Fruit fly (Drosophila melanogaster) whole organism, pupa: ENCODE results near the gene Iyd.

Source experiments
- CG10348 ChIP-seq: fragments of 200-800 bp; sonication (Bioruptor generic); IDR thresholded peaks from 2 replicates; pipeline ENCODE4 v1.3.6; 2022; ENCODE audit warnings: missing biosample characterization, missing genetic modification characterization
- CG12605 ChIP-seq: fragments of 200-800 bp; sonication (Bioruptor generic); IDR thresholded peaks from 2 replicates; pipeline ENCODE4 v1.3.6; 2022; ENCODE audit warnings: missing biosample characterization, missing genetic modification characterization
- CG13204 ChIP-seq: fragments of 200-800 bp; sonication (Bioruptor generic); optimal IDR thresholded peaks from 2 replicates; lab custom pipeline; 2018; ENCODE audit warnings: missing biosample characterization, mild to moderate bottlenecking, missing genetic modification characterization, moderate library complexity
- CG14655 ChIP-seq: fragments of 200-800 bp; sonication (Bioruptor generic); optimal IDR thresholded peaks from 3 replicates; lab custom pipeline; 2017; ENCODE audit warnings: mild to moderate bottlenecking, missing biosample characterization, missing genetic modification reagents, missing genetic modification characterization
- CG15710 ChIP-seq: fragments of 200-800 bp; sonication (Bioruptor generic); optimal IDR thresholded peaks from 2 replicates; lab custom pipeline; 2018; ENCODE audit warnings: missing biosample characterization, mild to moderate bottlenecking, missing genetic modification characterization, moderate library complexity
- CG17806 ChIP-seq: fragments of 200-800 bp; sonication (Bioruptor generic); optimal IDR thresholded peaks from 2 replicates; lab custom pipeline; 2018; ENCODE audit warnings: missing biosample characterization, mild to moderate bottlenecking, missing genetic modification characterization, moderate library complexity
- CG32121 ChIP-seq: fragments of 200-800 bp; sonication (Bioruptor generic); IDR thresholded peaks from 2 replicates; pipeline ENCODE4 v1.3.6; 2022; ENCODE audit warnings: missing biosample characterization, missing genetic modification characterization
- CG34367 ChIP-seq: fragments of 200-800 bp; sonication (Bioruptor generic); optimal IDR thresholded peaks from 2 replicates; lab custom pipeline; 2018; ENCODE audit warnings: missing biosample characterization, mild to moderate bottlenecking, missing genetic modification characterization
- CG4496 ChIP-seq: fragments of 200-800 bp; sonication (Bioruptor generic); IDR thresholded peaks from 3 replicates; pipeline ENCODE4 v1.3.6; 2022; ENCODE audit warnings: missing biosample characterization, missing genetic modification characterization
- CG8159 ChIP-seq: fragments of 200-800 bp; sonication (Bioruptor generic); optimal IDR thresholded peaks from 3 replicates; lab custom pipeline; 2018; ENCODE audit warnings: missing biosample characterization, mild to moderate bottlenecking, missing genetic modification characterization, moderate library complexity
- CG8301 ChIP-seq: fragments of 200-800 bp; sonication (Bioruptor generic); optimal IDR thresholded peaks from 2 replicates; lab custom pipeline; 2018; ENCODE audit warnings: missing biosample characterization, mild to moderate bottlenecking, missing genetic modification characterization
- CG9948 ChIP-seq: fragments of 200-800 bp; sonication (Bioruptor generic); optimal IDR thresholded peaks from 2 replicates; lab custom pipeline; 2018; ENCODE audit warnings: missing biosample characterization, mild to moderate bottlenecking, missing genetic modification characterization, moderate library complexity
- D1 ChIP-seq: fragments of 200-800 bp; sonication (Bioruptor generic); optimal IDR thresholded peaks from 2 replicates; lab custom pipeline; 2018; ENCODE audit warnings: missing biosample characterization, mild to moderate bottlenecking, missing genetic modification characterization, moderate library complexity
- EcR ChIP-seq: fragments of 200-800 bp; sonication (Bioruptor generic); optimal IDR thresholded peaks from 3 replicates; lab custom pipeline; 2019; ENCODE audit warnings: missing biosample characterization, missing genetic modification characterization, mild to moderate bottlenecking, moderate library complexity, missing genetic modification reagents
- Ets98B ChIP-seq: fragments of 200-800 bp; sonication (Bioruptor generic); IDR thresholded peaks from 2 replicates; pipeline ENCODE4 v1.3.6; 2022; ENCODE audit warnings: missing biosample characterization, missing genetic modification characterization
- Pif1A ChIP-seq: fragments of 200-800 bp; sonication (Bioruptor generic); optimal IDR thresholded peaks from 3 replicates; lab custom pipeline; 2016; ENCODE audit warnings: missing biosample characterization, missing genetic modification characterization
- Pif1B ChIP-seq: fragments of 200-800 bp; sonication (Bioruptor generic); optimal IDR thresholded peaks from 3 replicates; lab custom pipeline; 2016; ENCODE audit warnings: missing biosample characterization, missing genetic modification characterization
- Snoo ChIP-seq: fragments of 200-800 bp; sonication (Bioruptor generic); optimal IDR thresholded peaks from 3 replicates; lab custom pipeline; 2017; ENCODE audit warnings: missing biosample characterization, mild to moderate bottlenecking, missing genetic modification characterization, inconsistent platforms
- fd96Ca ChIP-seq: fragments of 200-800 bp; sonication (Bioruptor generic); IDR thresholded peaks from 3 replicates; pipeline ENCODE4 v1.3.6; 2022; ENCODE audit warnings: missing biosample characterization, missing genetic modification characterization
- gl ChIP-seq: fragments of 200-800 bp; sonication (Bioruptor generic); optimal IDR thresholded peaks from 2 replicates; lab custom pipeline; 2018; ENCODE audit warnings: missing biosample characterization, mild to moderate bottlenecking, missing genetic modification characterization
- rn ChIP-seq: fragments of 200-800 bp; sonication (Bioruptor generic); IDR thresholded peaks from 2 replicates; pipeline ENCODE4 v1.3.6; 2022; ENCODE audit warnings: missing biosample characterization, missing genetic modification characterization

Gene Iyd

dm6 chr3L:11103773-11104172, 7.7 kb upstream of the Iyd start, which contains the start of gene CG32071:
Gene CG32071, minus strand, starts transcription at chr3L:11103873.
- TF ChIP-seq CG9948 (tag; lab: Kevin White, UChicago) (no peak), Pif1B (GFP tag; lab: Kevin White, UChicago) (no peak)

dm6 chr3L:11102930-11103329, 6.9 kb upstream of the Iyd start, which contains the start of gene Elo68alpha:
Gene Elo68alpha, minus strand, starts transcription at chr3L:11103030.
- TF ChIP-seq CG34367 (no peak), CG17806 (tag; lab: Kevin White, UChicago) (no peak), CG10348 (GFP tag; lab: Robert Waterston, UW) (no peak), EcR (GFP tag; lab: Kevin White, UChicago) (no peak), gl (no peak), CG12605 (GFP tag; lab: Robert Waterston, UW) (no peak), D1 (tag; lab: Kevin White, UChicago) (no peak), Snoo (no peak), CG8301 (no peak)
- TF ChIP-seq, all 21 proteins: peak for 0

DNA sequence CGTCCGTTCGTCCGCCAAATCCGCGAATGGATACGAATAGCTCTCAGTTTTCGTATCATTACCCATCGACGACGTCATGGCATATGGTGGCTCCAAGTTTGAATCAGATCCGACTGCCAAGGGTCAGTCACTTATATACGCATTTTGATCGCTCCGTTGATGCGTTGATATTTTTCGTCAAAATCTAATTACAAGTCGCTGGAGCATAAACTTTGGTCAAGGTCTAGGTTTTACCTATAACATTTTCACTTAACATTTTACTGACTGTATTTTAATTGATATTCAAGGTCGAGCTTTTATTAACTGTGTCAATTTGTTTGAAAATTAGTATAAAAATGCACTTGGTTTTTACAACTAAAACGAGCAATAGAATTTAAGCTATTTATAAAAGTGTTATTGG, 5.6 kb upstream of the Iyd start, which contains the start of gene Elo68beta:
TSS of gene Elo68beta (minus strand) at position 101 of the 400 bp plus-strand sequence.
- TF ChIP-seq Pif1B (GFP tag; lab: Kevin White, UChicago) (no peak), rn (GFP tag; lab: Robert Waterston, UW) (no peak), CG15710 (tag; lab: Kevin White, UChicago) (no peak), CG4496 (GFP tag; lab: Robert Waterston, UW) (no peak), gl (no peak), CG13204 (no peak), CG8301 (no peak), CG34367 (no peak), Snoo (no peak), CG10348 (GFP tag; lab: Robert Waterston, UW) (no peak), Ets98B (GFP tag; lab: Robert Waterston, UW) (no peak), D1 (tag; lab: Kevin White, UChicago) (no peak), fd96Ca (GFP tag; lab: Robert Waterston, UW) (no peak), CG9948 (tag; lab: Kevin White, UChicago) (no peak), Pif1A (GFP tag; lab: Kevin White, UChicago) (no peak), CG8159 (tag; lab: Kevin White, UChicago) (no peak), CG17806 (tag; lab: Kevin White, UChicago) (no peak), EcR (GFP tag; lab: Kevin White, UChicago) (no peak), CG32121 (no peak), CG12605 (GFP tag; lab: Robert Waterston, UW) (no peak)

DNA sequence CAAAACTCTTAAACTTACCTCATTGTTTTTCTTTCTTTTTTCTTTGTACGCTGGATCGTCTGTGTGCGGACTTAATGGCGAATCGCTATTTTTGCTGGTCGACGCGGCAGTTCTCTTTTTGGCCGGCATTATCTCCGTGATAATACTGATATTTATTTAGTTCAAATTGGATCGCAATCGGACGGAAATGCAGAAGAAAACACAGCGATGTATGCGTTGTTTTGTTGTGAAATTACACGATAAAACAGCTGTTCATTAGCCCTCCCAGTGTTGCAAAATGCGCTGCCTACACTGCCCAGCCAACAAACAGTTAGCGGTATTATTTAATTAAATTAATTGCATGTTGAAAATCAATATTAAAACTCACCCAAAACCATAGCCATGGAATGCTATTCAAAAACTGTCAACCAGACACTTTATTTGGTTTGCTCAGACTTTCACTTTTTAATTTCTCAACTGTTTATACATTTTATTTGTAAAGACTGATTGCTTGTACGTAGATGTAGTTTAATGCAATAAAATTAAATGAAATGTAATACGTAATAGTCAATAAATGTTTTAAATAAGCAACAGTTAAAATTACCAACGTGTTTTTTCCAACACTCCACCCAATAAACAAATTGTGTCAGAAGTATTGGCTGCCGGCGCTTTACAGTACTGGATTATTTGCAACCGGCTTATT, 2.1 kb upstream of the Iyd start, which contains the start of the genes Irbp18 and APP-BP1:
TSS of gene Irbp18 (minus strand) at position 205 of the 682 bp plus-strand sequence.
TSS of gene APP-BP1 (plus strand) at position 431 of the 682 bp plus-strand sequence.
- TF ChIP-seq Snoo (peak; percentile 93), CG10348 (GFP tag; lab: Robert Waterston, UW) (peak; percentile 72), fd96Ca (GFP tag; lab: Robert Waterston, UW) (peak; percentile 91), gl (peak; percentile 80), CG8301 (peak; percentile 93), CG15710 (tag; lab: Kevin White, UChicago) (peak; percentile 90), CG32121 (peak; percentile 89), CG17806 (tag; lab: Kevin White, UChicago) (peak; percentile 89), CG12605 (GFP tag; lab: Robert Waterston, UW) (peak; percentile 76), Pif1B (GFP tag; lab: Kevin White, UChicago) (peak; percentile 94), CG34367 (peak; percentile 91), EcR (GFP tag; lab: Kevin White, UChicago) (no peak), CG4496 (GFP tag; lab: Robert Waterston, UW) (peak; percentile 93), Ets98B (GFP tag; lab: Robert Waterston, UW) (peak; percentile 89), CG8159 (tag; lab: Kevin White, UChicago) (peak; percentile 91), Pif1A (GFP tag; lab: Kevin White, UChicago) (peak; percentile 96), D1 (tag; lab: Kevin White, UChicago) (peak; percentile 89), CG13204 (no peak), CG14655 (GFP tag; lab: Kevin White, UChicago) (peak; percentile 94), rn (GFP tag; lab: Robert Waterston, UW) (peak; percentile 77), CG9948 (tag; lab: Kevin White, UChicago) (peak; percentile 91)

- TF ChIP-seq CG4496 (GFP tag; lab: Robert Waterston, UW) (no peak), D1 (tag; lab: Kevin White, UChicago) (no peak), fd96Ca (GFP tag; lab: Robert Waterston, UW) (no peak), CG14655 (GFP tag; lab: Kevin White, UChicago) (no peak), EcR (GFP tag; lab: Kevin White, UChicago) (peak; percentile 56)
- TF ChIP-seq, all 21 proteins: peak for 1
Observed at dm6 chr3L:11094279-11094678, 1.8 kb downstream of the Iyd start.

DNA sequence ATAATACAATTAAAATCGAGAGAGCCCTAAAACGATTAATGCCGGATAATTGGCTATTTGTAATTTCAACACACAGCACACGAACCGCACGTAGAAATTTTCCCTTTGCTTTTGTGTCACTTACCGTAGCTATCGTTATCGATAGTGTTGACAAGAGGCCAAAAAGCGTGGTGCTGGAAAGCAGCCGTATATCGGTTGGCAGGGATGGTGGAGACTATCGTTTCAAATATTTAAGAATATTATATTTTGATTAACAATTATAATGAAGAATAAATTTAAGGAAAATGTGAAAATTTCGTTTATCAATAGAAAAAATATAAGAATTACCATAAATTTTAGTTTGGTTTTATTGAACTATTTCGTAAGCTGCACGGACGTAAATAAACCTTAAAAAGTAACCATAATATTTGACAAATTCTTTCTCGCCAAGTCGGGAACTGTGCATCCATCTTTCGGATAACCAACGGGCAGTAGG, 3.0 kb downstream of the Iyd start, which contains the start of gene JIL-1:
TSS of gene JIL-1 (minus strand) at position 148 of the 475 bp plus-strand sequence.
- TF ChIP-seq Pif1B (GFP tag; lab: Kevin White, UChicago) (peak; percentile 44), rn (GFP tag; lab: Robert Waterston, UW) (0 out of 2 replicates have a peak, but pooled peaks have one; percentile 10), fd96Ca (GFP tag; lab: Robert Waterston, UW) (peak; percentile 69), CG32121 (peak; percentile 38; the same call in 1 of the 2 replicates), CG13204 (no peak), Pif1A (GFP tag; lab: Kevin White, UChicago) (peak; percentile 44), CG8301 (peak; percentile 5), CG4496 (GFP tag; lab: Robert Waterston, UW) (peak; percentile 50; the same call in 2 of the 3 replicates), gl (no peak), CG8159 (tag; lab: Kevin White, UChicago) (peak; percentile 41), CG17806 (tag; lab: Kevin White, UChicago) (peak; percentile 14), CG34367 (no peak), Snoo (peak; percentile 20), CG10348 (GFP tag; lab: Robert Waterston, UW) (no peak), CG12605 (GFP tag; lab: Robert Waterston, UW) (no peak), CG15710 (tag; lab: Kevin White, UChicago) (peak; percentile 42), Ets98B (GFP tag; lab: Robert Waterston, UW) (peak; percentile 77), D1 (tag; lab: Kevin White, UChicago) (peak; percentile 57), CG9948 (tag; lab: Kevin White, UChicago) (no peak), CG14655 (GFP tag; lab: Kevin White, UChicago) (peak; percentile 21), EcR (GFP tag; lab: Kevin White, UChicago) (no peak)
